Worm (Caenorhabditis elegans): ENCODE data around the gene slc-17.8.

DNA sequence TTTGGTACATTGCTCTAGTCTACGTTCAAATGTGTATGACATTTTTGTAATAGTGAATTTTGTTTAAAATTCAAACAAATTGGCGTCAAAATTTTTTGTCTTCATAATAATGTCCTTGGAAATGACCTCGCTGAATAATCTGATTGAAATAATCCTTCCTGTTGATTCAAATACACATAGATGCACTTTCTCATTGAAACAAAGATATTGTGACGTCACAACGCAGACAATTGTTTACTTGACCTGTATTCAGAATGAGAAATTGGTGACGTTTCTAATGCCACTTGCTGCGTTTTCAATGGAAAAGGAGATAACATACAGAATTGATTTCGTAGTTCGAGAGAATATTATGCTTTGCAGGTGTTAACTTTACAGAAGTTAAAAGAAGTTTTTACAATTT is 11.5 kb downstream of the slc-17.8 start:
- TF ChIP-seq pha-4 (tag; optimal IDR thresholded peaks at IDR 0.05) (no peak), nhr-90 (tag; optimal IDR thresholded peaks at IDR 0.05) (no peak), ztf-25 (GFP tag; IDR thresholded peaks at IDR 0.05) (no peak), ztf-3 (GFP tag; optimal IDR thresholded peaks at IDR 0.05) (no peak), lin-26 (GFP tag; IDR thresholded peaks at IDR 0.05) (no peak)
